Fruit fly (Drosophila melanogaster): ENCODE data around the gene CG14605.

- TF ChIP-seq fd96Ca (GFP tag; IDR thresholded peaks at IDR 0.05) (no peak), CG4496 (GFP tag; IDR thresholded peaks at IDR 0.05) (no peak), CG13204 (GFP tag; optimal IDR thresholded peaks at IDR 0.05) (no peak), CG8159 (tag; optimal IDR thresholded peaks at IDR 0.05) (no peak), EcR (GFP tag; optimal IDR thresholded peaks at IDR 0.05) (no peak), gl (tag; optimal IDR thresholded peaks at IDR 0.05) (no peak), Snoo (tag; optimal IDR thresholded peaks at IDR 0.05) (no peak), D1 (tag; optimal IDR thresholded peaks at IDR 0.05) (no peak), rn (GFP tag; IDR thresholded peaks at IDR 0.05) (no peak)
Measured at dm6 chr3R:7208331-7208730, 11.2 kb downstream of the CG14605 start, which contains the start of gene CG1288.
